Fruit fly (Drosophila melanogaster) whole organism, prepupa: ENCODE data around the gene cher.
A peak's percentile ranks its signal among the peaks of the same experiment; 100 is the strongest.

ENCODE experiments used
- CG10631 ChIP-seq: fragments of 200-800 bp; sonication (Bioruptor generic); optimal IDR thresholded peaks from 2 replicates; lab custom pipeline; 2016; ENCODE audit warnings: missing biosample characterization, missing genetic modification characterization
- CG11294 ChIP-seq: fragments of 200-800 bp; sonication (Bioruptor generic); IDR thresholded peaks from 2 replicates; pipeline ENCODE4 v1.3.6; 2022; ENCODE audit warnings: missing biosample characterization, missing genetic modification characterization
- CG11762 ChIP-seq: fragments of 200-800 bp; sonication (Bioruptor generic); optimal IDR thresholded peaks from 3 replicates; lab custom pipeline; 2016; ENCODE audit warnings: missing biosample characterization, missing genetic modification characterization; ENCODE audit not compliant: insufficient read depth
- CG15336 ChIP-seq: fragments of 200-800 bp; sonication (Bioruptor generic); IDR thresholded peaks from 2 replicates; pipeline ENCODE4 v1.3.6; 2022; ENCODE audit warnings: missing biosample characterization, missing genetic modification characterization
- CG1621 ChIP-seq: fragments of 200-800 bp; sonication (Bioruptor generic); optimal IDR thresholded peaks from 3 replicates; lab custom pipeline; 2018; ENCODE audit warnings: missing biosample characterization, mild to moderate bottlenecking, missing genetic modification characterization
- CG16779 ChIP-seq: fragments of 200-800 bp; sonication (Bioruptor generic); optimal IDR thresholded peaks from 3 replicates; lab custom pipeline; 2017; ENCODE audit warnings: missing biosample characterization, mild to moderate bottlenecking, missing genetic modification characterization
- CG3032 ChIP-seq: fragments of 200-800 bp; optimal IDR thresholded peaks from 2 replicates; lab custom pipeline; 2019; ENCODE audit warnings: missing biosample characterization, mild to moderate bottlenecking, missing genetic modification characterization, moderate library complexity
- CG31627 ChIP-seq: fragments of 200-800 bp; sonication (Bioruptor generic); optimal IDR thresholded peaks from 3 replicates; lab custom pipeline; 2016; ENCODE audit warnings: missing biosample characterization, missing genetic modification characterization
- CG32006 ChIP-seq: fragments of 200-800 bp; sonication (Bioruptor generic); optimal IDR thresholded peaks from 3 replicates; lab custom pipeline; 2017; ENCODE audit warnings: missing biosample characterization, mild to moderate bottlenecking, missing genetic modification characterization
- CG6163 ChIP-seq: fragments of 200-800 bp; sonication (Bioruptor generic); IDR thresholded peaks from 3 replicates; pipeline ENCODE4 v1.3.6; 2022; ENCODE audit warnings: missing biosample characterization, missing genetic modification characterization
- CG6808 ChIP-seq: fragments of 200-800 bp; sonication (Bioruptor generic); optimal IDR thresholded peaks from 3 replicates; lab custom pipeline; 2017; ENCODE audit warnings: missing biosample characterization, missing genetic modification characterization, mild to moderate bottlenecking, moderate library complexity, missing genetic modification reagents
- CG6854 ChIP-seq: fragments of 200-800 bp; sonication (Bioruptor generic); optimal IDR thresholded peaks from 2 replicates; lab custom pipeline; 2017; ENCODE audit warnings: missing biosample characterization, mild to moderate bottlenecking, missing genetic modification characterization
- CG7368 ChIP-seq: fragments of 200-800 bp; sonication (Bioruptor generic); optimal IDR thresholded peaks from 3 replicates; lab custom pipeline; 2016; ENCODE audit warnings: missing biosample characterization, missing genetic modification characterization
- CG8632 ChIP-seq: fragments of 200-800 bp; sonication (Bioruptor generic); optimal IDR thresholded peaks from 3 replicates; lab custom pipeline; 2016; ENCODE audit warnings: missing biosample characterization, missing genetic modification characterization
- CG9139 ChIP-seq: fragments of 200-800 bp; sonication (Bioruptor generic); optimal IDR thresholded peaks from 3 replicates; lab custom pipeline; 2017; ENCODE audit warnings: missing biosample characterization, mild to moderate bottlenecking, missing genetic modification characterization
- Eip78C ChIP-seq: fragments of 200-800 bp; sonication (Bioruptor generic); peaks from one replicate; lab custom pipeline; 2016; ENCODE audit warnings: missing biosample characterization, missing genetic modification characterization
- Ets21C ChIP-seq: fragments of 200-800 bp; sonication (Bioruptor generic); optimal IDR thresholded peaks from 3 replicates; lab custom pipeline; 2016; ENCODE audit warnings: missing biosample characterization, missing genetic modification characterization
- Ets96B ChIP-seq: fragments of 200-800 bp; optimal IDR thresholded peaks from 2 replicates; lab custom pipeline; 2019; ENCODE audit warnings: missing biosample characterization, mild to moderate bottlenecking, missing genetic modification characterization, moderate library complexity
- Hr38 ChIP-seq: sonication (Bioruptor generic); optimal IDR thresholded peaks from 2 replicates; lab custom pipeline; 2016; ENCODE audit warnings: missing biosample characterization, missing genetic modification characterization
- Hr39 ChIP-seq: fragments of 200-800 bp; sonication (Bioruptor generic); optimal IDR thresholded peaks from 2 replicates; lab custom pipeline; 2016; ENCODE audit warnings: missing biosample characterization, missing genetic modification characterization
- Lpt ChIP-seq: fragments of 200-800 bp; sonication (Bioruptor generic); optimal IDR thresholded peaks from 3 replicates; lab custom pipeline; 2016; ENCODE audit warnings: missing biosample characterization, missing genetic modification characterization
- OdsH ChIP-seq: fragments of 200-800 bp; sonication (Bioruptor generic); optimal IDR thresholded peaks from 3 replicates; lab custom pipeline; 2016; ENCODE audit warnings: missing biosample characterization, missing genetic modification characterization
- Smox ChIP-seq: fragments of 200-800 bp; sonication (Bioruptor generic); optimal IDR thresholded peaks from 3 replicates; lab custom pipeline; 2016; ENCODE audit warnings: missing biosample characterization, missing genetic modification characterization
- Sox102F ChIP-seq: fragments of 200-800 bp; sonication (Bioruptor generic); optimal IDR thresholded peaks from 2 replicates; lab custom pipeline; 2016; ENCODE audit warnings: missing biosample characterization, mild to moderate bottlenecking, missing genetic modification characterization
- cyc ChIP-seq: fragments of 200-800 bp; sonication (Bioruptor generic); optimal IDR thresholded peaks from 3 replicates; lab custom pipeline; 2016; ENCODE audit warnings: missing biosample characterization, missing genetic modification characterization
- dsx ChIP-seq: fragments of 200-800 bp; optimal IDR thresholded peaks from 3 replicates; lab custom pipeline; 2019; ENCODE audit warnings: missing biosample characterization, mild to moderate bottlenecking, missing genetic modification characterization, moderate library complexity; ENCODE audit not compliant: poor library complexity, severe bottlenecking
- eg ChIP-seq: fragments of 200-800 bp; sonication (Bioruptor generic); IDR thresholded peaks from 3 replicates; pipeline ENCODE4 v1.3.6; 2022; ENCODE audit warnings: missing biosample characterization, missing genetic modification characterization
- esn ChIP-seq: fragments of 200-800 bp; sonication (Bioruptor generic); optimal IDR thresholded peaks from 2 replicates; lab custom pipeline; 2016; ENCODE audit warnings: missing biosample characterization, mild to moderate bottlenecking, missing genetic modification characterization, moderate library complexity
- fd85E ChIP-seq: fragments of 200-800 bp; sonication (Bioruptor generic); optimal IDR thresholded peaks from 3 replicates; lab custom pipeline; 2016; ENCODE audit warnings: missing biosample characterization, missing genetic modification characterization
- lz ChIP-seq: fragments of 200-800 bp; sonication (Bioruptor generic); optimal IDR thresholded peaks from 3 replicates; lab custom pipeline; 2016; ENCODE audit warnings: missing biosample characterization, missing genetic modification characterization
- pdm3 ChIP-seq: fragments of 200-800 bp; sonication (Bioruptor generic); optimal IDR thresholded peaks from 3 replicates; lab custom pipeline; 2016; ENCODE audit warnings: missing biosample characterization, missing genetic modification characterization
- salr ChIP-seq, 2 experiments: fragments of 200-800 bp; sonication (Bioruptor generic); optimal IDR thresholded peaks; 3 replicates each; lab custom pipeline; 2016 to 2018; ENCODE audit warnings: missing biosample characterization in 2 of 2, missing genetic modification characterization in 2 of 2, mild to moderate bottlenecking in 1 of 2
- spab ChIP-seq: fragments of 200-800 bp; sonication (Bioruptor generic); optimal IDR thresholded peaks from 2 replicates; lab custom pipeline; 2017; ENCODE audit warnings: missing biosample characterization, mild to moderate bottlenecking, missing genetic modification characterization, missing genetic modification reagents
- ss ChIP-seq, 2 experiments: fragments of 200-800 bp; sonication (Bioruptor generic); optimal IDR thresholded peaks; 2 replicates in 1 of 2; 3 replicates in 1 of 2; lab custom pipeline; 2017 to 2018; ENCODE audit warnings: mild to moderate bottlenecking in 2 of 2, missing biosample characterization in 2 of 2, missing genetic modification characterization in 2 of 2, moderate library complexity in 1 of 2
- svp ChIP-seq: fragments of 200-800 bp; sonication (Bioruptor generic); peaks from one replicate; lab custom pipeline; 2016; ENCODE audit warnings: missing biosample characterization, missing genetic modification characterization
- vri ChIP-seq: fragments of 200-800 bp; sonication (Bioruptor generic); optimal IDR thresholded peaks from 3 replicates; lab custom pipeline; 2016; ENCODE audit warnings: missing biosample characterization, mild to moderate bottlenecking, missing genetic modification characterization

The cher gene

dm6 chr3R:17062705-17063104 is 62.5 kb downstream of the cher start:
- no peak for TF ChIP-seq CG10631 (GFP tag; lab: Kevin White, UChicago)
- TF ChIP-seq CG32006 = no peak
- no peak for TF ChIP-seq CG8632
- no peak for TF ChIP-seq Hr38 (GFP tag; lab: Kevin White, UChicago)
- no peak for TF ChIP-seq CG3032 (tag; lab: Kevin White, UChicago)
- TF ChIP-seq CG11294 (GFP tag; lab: Robert Waterston, UW) = no peak
- no peak for TF ChIP-seq salr (GFP tag; optimal IDR thresholded peaks at IDR 0.05; lab: Kevin White, UChicago)
- TF ChIP-seq CG7368 = no peak
- no peak for TF ChIP-seq CG15336 (GFP tag; lab: Robert Waterston, UW)
- no peak for TF ChIP-seq Eip78C (GFP tag; lab: Kevin White, UChicago)
- TF ChIP-seq lz (GFP tag; lab: Kevin White, UChicago) = no peak
- TF ChIP-seq Smox (GFP tag; lab: Kevin White, UChicago) = no peak
- no peak for TF ChIP-seq CG16779 (tag; lab: Kevin White, UChicago)
- TF ChIP-seq, all 60 proteins: peak for 0

dm6 chr3R:17061736-17062371 is 63.3 kb downstream of the cher start:
- TF ChIP-seq CG6854 = peak; percentile 64
- no peak for TF ChIP-seq Hr38 (GFP tag; lab: Kevin White, UChicago)
- TF ChIP-seq esn (GFP tag; lab: Kevin White, UChicago) = no peak
- TF ChIP-seq OdsH = no peak
- TF ChIP-seq CG6163 (GFP tag; lab: Robert Waterston, UW) = peak; percentile 46; the same call in 2 of the 3 replicates
- TF ChIP-seq CG1621 = peak; percentile 18
- TF ChIP-seq CG6808 (GFP tag; lab: Kevin White, UChicago) = peak; percentile 41
- TF ChIP-seq CG8632 = no peak
- TF ChIP-seq fd85E (GFP tag; lab: Kevin White, UChicago) = no peak
- TF ChIP-seq spab (GFP tag; lab: Kevin White, UChicago) = no peak
- no peak for TF ChIP-seq Sox102F (GFP tag; lab: Kevin White, UChicago)
- no peak for TF ChIP-seq Hr39 (GFP tag; lab: Kevin White, UChicago)
- no peak for TF ChIP-seq CG10631 (GFP tag; lab: Kevin White, UChicago)
- TF ChIP-seq CG32006 = peak; percentile 1
- no peak for TF ChIP-seq CG11762 (GFP tag; lab: Kevin White, UChicago)
- TF ChIP-seq pdm3 (GFP tag; lab: Kevin White, UChicago) = no peak
- TF ChIP-seq CG9139 (GFP tag; lab: Kevin White, UChicago) = no peak
- peak in 1 of 2 experiments; percentile 74 for TF ChIP-seq ss (GFP tag; optimal IDR thresholded peaks at IDR 0.05; lab: Kevin White, UChicago)
- 0 out of 3 replicates have a peak, but pooled peaks have one; percentile 18 for TF ChIP-seq eg (GFP tag; lab: Robert Waterston, UW)
- TF ChIP-seq CG31627 (GFP tag; lab: Kevin White, UChicago) = no peak
- TF ChIP-seq vri (GFP tag; lab: Kevin White, UChicago) = no peak
- TF ChIP-seq Ets21C (GFP tag; lab: Kevin White, UChicago) = no peak
- peak; percentile 26 for TF ChIP-seq Lpt
- TF ChIP-seq Ets96B = no peak

- no peak for TF ChIP-seq cyc (GFP tag; lab: Kevin White, UChicago)
- no peak for TF ChIP-seq dsx
- peak; percentile 55 for TF ChIP-seq svp
- TF ChIP-seq CG10631 (GFP tag; lab: Kevin White, UChicago) = no peak
- TF ChIP-seq CG6163 (GFP tag; lab: Robert Waterston, UW) = no peak
- TF ChIP-seq vri (GFP tag; lab: Kevin White, UChicago) = no peak
- no peak for TF ChIP-seq lz (GFP tag; lab: Kevin White, UChicago)
Observed at dm6 chr3R:17060809-17061394, 64.3 kb downstream of the cher start.
